Worm (Caenorhabditis elegans) whole organism, L3 larva: ENCODE results near the gene clec-117.
"Not testable (repeated sequence)": the region's sequence is repeated elsewhere in the genome, so short reads cannot be mapped to it uniquely, and the experiment has no call there.

Experiments
- R02D3.7 ChIP-seq: fragments of 150-350 bp; optimal IDR thresholded peaks from 2 replicates; lab custom pipeline; 2014; ENCODE audit warnings: missing biosample characterization, missing genetic modification characterization
- ZK546.5 ChIP-seq: sonication (generic microtip); optimal IDR thresholded peaks from 2 replicates; lab custom pipeline; 2017; ENCODE audit warnings: missing biosample characterization, missing genetic modification characterization
- aly-2 ChIP-seq: fragments of 150-350 bp; optimal IDR thresholded peaks from 2 replicates; lab custom pipeline; 2014; ENCODE audit warnings: missing biosample characterization, missing genetic modification characterization
- ama-1 ChIP-seq: fragments of 150-350 bp; optimal IDR thresholded peaks from 2 replicates; lab custom pipeline; 2018
- ceh-16 ChIP-seq: sonication (generic microtip); optimal IDR thresholded peaks from 2 replicates; lab custom pipeline; 2017; ENCODE audit warnings: missing biosample characterization, missing genetic modification characterization
- ceh-28 ChIP-seq: fragments of 150-350 bp; optimal IDR thresholded peaks from 2 replicates; lab custom pipeline; 2014; ENCODE audit warnings: missing biosample characterization, missing genetic modification reagents, missing genetic modification characterization
- ceh-82 ChIP-seq: fragments of 150-350 bp; optimal IDR thresholded peaks from 2 replicates; lab custom pipeline; 2014; ENCODE audit warnings: missing biosample characterization, missing genetic modification characterization
- ceh-9 ChIP-seq: sonication (generic microtip); optimal IDR thresholded peaks from 2 replicates; lab custom pipeline; 2018; ENCODE audit warnings: missing biosample characterization, missing genetic modification characterization
- daf-12 ChIP-seq: fragments of 150-350 bp; optimal IDR thresholded peaks from 2 replicates; lab custom pipeline; 2014; ENCODE audit warnings: missing biosample characterization, missing genetic modification reagents, missing genetic modification characterization
- egl-27 ChIP-seq: sonication (generic microtip); optimal IDR thresholded peaks from 4 replicates; lab custom pipeline; 2017; ENCODE audit warnings: missing biosample characterization, missing genetic modification reagents, missing genetic modification characterization
- egl-5 ChIP-seq: fragments of 150-350 bp; optimal IDR thresholded peaks from 2 replicates; lab custom pipeline; 2017; ENCODE audit warnings: missing biosample characterization, missing genetic modification reagents, missing genetic modification characterization, inconsistent platforms
- elt-1 ChIP-seq: fragments of 150-350 bp; optimal IDR thresholded peaks from 2 replicates; lab custom pipeline; 2014; ENCODE audit warnings: missing biosample characterization, missing genetic modification characterization
- elt-3 ChIP-seq, 3 experiments: fragments of 150-350 bp in 1 of 3; sonication (generic microtip) in 2 of 3; optimal IDR thresholded peaks; 2 replicates in 2 of 3; 4 replicates in 1 of 3; lab custom pipeline; 2014 to 2017; ENCODE audit warnings: missing biosample characterization in 3 of 3, missing genetic modification characterization in 3 of 3
- fkh-10 ChIP-seq: sonication (generic microtip); optimal IDR thresholded peaks from 2 replicates; lab custom pipeline; 2017; ENCODE audit warnings: missing biosample characterization, missing genetic modification reagents, missing genetic modification characterization
- fkh-2 ChIP-seq: fragments of 150-350 bp; optimal IDR thresholded peaks from 2 replicates; lab custom pipeline; 2014; ENCODE audit warnings: missing biosample characterization, missing genetic modification reagents, missing genetic modification characterization
- fos-1 ChIP-seq: fragments of 150-350 bp; optimal IDR thresholded peaks from 2 replicates; lab custom pipeline; 2014; ENCODE audit warnings: missing biosample characterization, missing genetic modification characterization
- hmg-11 ChIP-seq: sonication (generic microtip); optimal IDR thresholded peaks from 2 replicates; lab custom pipeline; 2016; ENCODE audit warnings: missing genetic modification characterization, missing compliant biosample characterization
- jun-1 ChIP-seq: fragments of 150-350 bp; optimal IDR thresholded peaks from 2 replicates; lab custom pipeline; 2014; ENCODE audit warnings: missing biosample characterization, missing genetic modification reagents, missing genetic modification characterization
- lin-15B ChIP-seq: fragments of 150-350 bp; optimal IDR thresholded peaks from 2 replicates; lab custom pipeline; 2014; ENCODE audit warnings: missing biosample characterization, missing genetic modification characterization
- lin-39 ChIP-seq: fragments of 150-350 bp; optimal IDR thresholded peaks from 2 replicates; lab custom pipeline; 2018; ENCODE audit warnings: missing biosample characterization, missing genetic modification reagents, missing genetic modification characterization
- lsy-12 ChIP-seq: sonication (generic microtip); optimal IDR thresholded peaks from 2 replicates; lab custom pipeline; 2016; ENCODE audit warnings: mild to moderate bottlenecking, missing genetic modification characterization, missing compliant biosample characterization
- mdl-1 ChIP-seq: fragments of 150-350 bp; optimal IDR thresholded peaks from 2 replicates; lab custom pipeline; 2014; ENCODE audit warnings: missing biosample characterization, missing genetic modification characterization
- mml-1 ChIP-seq: fragments of 150-350 bp; sonication (generic microtip); optimal IDR thresholded peaks from 3 replicates; lab custom pipeline; 2014; ENCODE audit warnings: missing biosample characterization, missing genetic modification characterization
- nfya-1 ChIP-seq: sonication (generic microtip); optimal IDR thresholded peaks from 2 replicates; lab custom pipeline; 2017; ENCODE audit warnings: missing genetic modification characterization, mild to moderate bottlenecking, missing compliant biosample characterization, antibody characterized with exemption, moderate library complexity; ENCODE audit not compliant: insufficient read depth
- nhr-11 ChIP-seq: fragments of 150-350 bp; optimal IDR thresholded peaks from 2 replicates; lab custom pipeline; 2014; ENCODE audit warnings: missing biosample characterization, missing genetic modification characterization
- nhr-12 ChIP-seq: fragments of 150-350 bp; optimal IDR thresholded peaks from 2 replicates; lab custom pipeline; 2014; ENCODE audit warnings: missing biosample characterization, missing genetic modification characterization
- nhr-23 ChIP-seq: fragments of 150-350 bp; optimal IDR thresholded peaks from 2 replicates; lab custom pipeline; 2014; ENCODE audit warnings: missing biosample characterization, missing genetic modification reagents, missing genetic modification characterization
- nhr-25 ChIP-seq: sonication (generic microtip); optimal IDR thresholded peaks from 2 replicates; lab custom pipeline; 2017; ENCODE audit warnings: missing biosample characterization, missing genetic modification characterization
- nhr-28 ChIP-seq: fragments of 150-350 bp; optimal IDR thresholded peaks from 2 replicates; lab custom pipeline; 2014; ENCODE audit warnings: missing biosample characterization, missing genetic modification characterization
- nhr-43 ChIP-seq: sonication (generic microtip); optimal IDR thresholded peaks from 2 replicates; lab custom pipeline; 2016; ENCODE audit warnings: mild to moderate bottlenecking, missing genetic modification characterization, missing compliant biosample characterization; ENCODE audit not compliant: poor library complexity, severe bottlenecking
- nhr-67 ChIP-seq: fragments of 150-350 bp; optimal IDR thresholded peaks from 2 replicates; lab custom pipeline; 2014; ENCODE audit warnings: missing biosample characterization, missing genetic modification characterization
- pha-4 ChIP-seq: fragments of 150-350 bp; optimal IDR thresholded peaks from 2 replicates; lab custom pipeline; 2014; ENCODE audit warnings: missing biosample characterization, missing genetic modification reagents, missing genetic modification characterization
- pqm-1 ChIP-seq: fragments of 150-350 bp; optimal IDR thresholded peaks from 2 replicates; lab custom pipeline; 2017; ENCODE audit warnings: missing biosample characterization, missing genetic modification characterization, inconsistent platforms
- skn-1 ChIP-seq: fragments of 150-350 bp; optimal IDR thresholded peaks from 2 replicates; lab custom pipeline; 2014; ENCODE audit warnings: missing biosample characterization, missing genetic modification characterization
- snpc-4 ChIP-seq: fragments of 150-350 bp; optimal IDR thresholded peaks from 2 replicates; lab custom pipeline; 2014; ENCODE audit warnings: missing biosample characterization, missing genetic modification characterization
- tbx-2 ChIP-seq: sonication (generic microtip); optimal IDR thresholded peaks from 2 replicates; lab custom pipeline; 2016; ENCODE audit warnings: mild to moderate bottlenecking, missing genetic modification characterization, missing compliant biosample characterization
- unc-39 ChIP-seq: sonication (generic microtip); optimal IDR thresholded peaks from 4 replicates; lab custom pipeline; 2017; ENCODE audit warnings: missing biosample characterization, missing genetic modification characterization

The clec-117 gene

ce11 chrII:321183-321582, 24.4 kb upstream of the clec-117 start:
- TF ChIP-seq nhr-23 (tag; lab: Kevin White, UChicago) (no peak), lin-15B (tag; lab: Kevin White, UChicago) (no peak), fkh-10 (GFP tag; lab: Kevin White, UChicago) (no peak), nhr-43 (tag; lab: Kevin White, UChicago) (no peak), nhr-25 (no peak), aly-2 (tag; lab: Kevin White, UChicago) (no peak), nhr-12 (tag; lab: Kevin White, UChicago) (no peak), skn-1 (no peak), lsy-12 (tag; lab: Kevin White, UChicago) (no peak), hmg-11 (tag; lab: Kevin White, UChicago) (no peak), ceh-9 (tag; lab: Kevin White, UChicago) (no peak), nhr-11 (tag; lab: Kevin White, UChicago) (no peak), pqm-1 (tag; lab: Kevin White, UChicago) (no peak), egl-27 (tag; lab: Kevin White, UChicago) (no peak), fos-1 (tag; lab: Kevin White, UChicago) (no peak), unc-39 (tag; lab: Kevin White, UChicago) (no peak)

- TF ChIP-seq fkh-2 (tag; lab: Kevin White, UChicago): no peak
- TF ChIP-seq nhr-28 (tag; lab: Kevin White, UChicago): no peak
- TF ChIP-seq nhr-11 (tag; lab: Kevin White, UChicago): no peak
- no peak for TF ChIP-seq elt-1 (tag; lab: Kevin White, UChicago)
- TF ChIP-seq lsy-12 (tag; lab: Kevin White, UChicago): no peak
- TF ChIP-seq mml-1 (tag; lab: Kevin White, UChicago): no peak
- no peak for TF ChIP-seq R02D3.7 (tag; lab: Kevin White, UChicago)
- TF ChIP-seq nhr-25: no peak
- no peak for TF ChIP-seq egl-5
- no peak for TF ChIP-seq nfya-1 (tag; lab: Kevin White, UChicago)
- no peak for TF ChIP-seq pha-4
- no peak for TF ChIP-seq hmg-11 (tag; lab: Kevin White, UChicago)
- TF ChIP-seq jun-1 (tag; lab: Kevin White, UChicago): no peak
- TF ChIP-seq elt-3 (tag; optimal IDR thresholded peaks at IDR 0.05; lab: Kevin White, UChicago): no peak
- no peak for TF ChIP-seq nhr-23 (tag; lab: Kevin White, UChicago)
Observed at ce11 chrII:320783-321182, 24.0 kb upstream of the clec-117 start.

ce11 chrII:319459-319858, 22.6 kb upstream of the clec-117 start, which contains the start of gene far-7:
TSS of gene far-7 (plus strand) at chrII:319789.
- no peak for TF ChIP-seq ceh-28 (tag; lab: Kevin White, UChicago)
- TF ChIP-seq ama-1 (lab: Kevin White, UChicago): peak; percentile 56

- TF ChIP-seq nfya-1 (tag; lab: Kevin White, UChicago) (peak; percentile 31), ZK546.5 (tag; lab: Kevin White, UChicago) (no peak), lin-39 (tag; lab: Kevin White, UChicago) (peak; percentile 57)
Observed at ce11 chrII:313540-313939, 16.7 kb upstream of the clec-117 start.

- not testable (repeated sequence) for TF ChIP-seq ZK546.5, pqm-1, fos-1 (tag; lab: Kevin White, UChicago)
Observed at ce11 chrII:312110-312509, 15.3 kb upstream of the clec-117 start, which contains the start of gene mps-2. TSS of gene mps-2 (minus strand) at chrII:312210.

- TF ChIP-seq pqm-1 (tag; lab: Kevin White, UChicago): no peak
- no peak for TF ChIP-seq mdl-1 (tag; lab: Kevin White, UChicago)
- TF ChIP-seq nhr-12 (tag; lab: Kevin White, UChicago): no peak
- no peak for TF ChIP-seq ceh-28 (tag; lab: Kevin White, UChicago)
- no peak for TF ChIP-seq snpc-4
- no peak for TF ChIP-seq daf-12 (tag; lab: Kevin White, UChicago)
- TF ChIP-seq R02D3.7 (tag; lab: Kevin White, UChicago): no peak
- TF ChIP-seq lsy-12 (tag; lab: Kevin White, UChicago): no peak
- TF ChIP-seq ama-1 (lab: Kevin White, UChicago): no peak
- TF ChIP-seq nhr-25: no peak
- no peak for TF ChIP-seq nhr-43 (tag; lab: Kevin White, UChicago)
- no peak for TF ChIP-seq ceh-16 (tag; lab: Kevin White, UChicago)
- TF ChIP-seq nhr-67 (tag; lab: Kevin White, UChicago): no peak
- TF ChIP-seq unc-39 (tag; lab: Kevin White, UChicago): no peak
- no peak for TF ChIP-seq tbx-2 (tag; lab: Kevin White, UChicago)
- no peak for TF ChIP-seq ceh-82
Observed at ce11 chrII:307154-307553, 10.3 kb upstream of the clec-117 start, which contains the start of gene K01A2.4. TSS of gene K01A2.4 (plus strand) at chrII:307454.
